Fruit fly (Drosophila melanogaster) whole organism, embryonic: ENCODE data around the gene Cad99C.
A peak's percentile ranks its signal among the peaks of the same experiment; 100 is the strongest.

ENCODE experiments used
- B-H2 ChIP-seq: fragments of 200-800 bp; sonication (Bioruptor generic); optimal IDR thresholded peaks from 2 replicates; lab custom pipeline; 2018; ENCODE audit warnings: missing biosample characterization, mild to moderate bottlenecking, missing genetic modification characterization
- CG11247 ChIP-seq: fragments of 200-800 bp; sonication (Bioruptor generic); IDR thresholded peaks from 2 replicates; pipeline ENCODE4 v1.3.6; 2022; ENCODE audit warnings: missing biosample characterization, missing genetic modification characterization
- CG11560 ChIP-seq: fragments of 200-800 bp; sonication (Bioruptor generic); IDR thresholded peaks from 3 replicates; pipeline ENCODE4 v1.3.6; 2022; ENCODE audit warnings: missing biosample characterization, missing genetic modification characterization
- CG12659 ChIP-seq: fragments of 200-800 bp; sonication (Bioruptor generic); optimal IDR thresholded peaks from 3 replicates; lab custom pipeline; 2017; ENCODE audit warnings: mild to moderate bottlenecking, missing biosample characterization, missing genetic modification reagents, missing genetic modification characterization
- CG13287 ChIP-seq: fragments of 200-800 bp; sonication (Bioruptor generic); IDR thresholded peaks from 2 replicates; pipeline ENCODE4 v1.3.6; 2022; ENCODE audit warnings: missing biosample characterization, missing genetic modification characterization; ENCODE audit not compliant: partially characterized antibody
- CG14710 ChIP-seq: fragments of 200-800 bp; sonication (Bioruptor generic); optimal IDR thresholded peaks from 3 replicates; lab custom pipeline; 2019; ENCODE audit warnings: missing biosample characterization, mild to moderate bottlenecking, missing genetic modification characterization, moderate library complexity
- CG17328 ChIP-seq: fragments of 200-800 bp; sonication (Bioruptor generic); IDR thresholded peaks from 2 replicates; pipeline ENCODE4 v1.3.6; 2022; ENCODE audit warnings: missing biosample characterization, missing genetic modification characterization
- CG18011 ChIP-seq: fragments of 200-800 bp; sonication (Bioruptor generic); optimal IDR thresholded peaks from 2 replicates; lab custom pipeline; 2017; ENCODE audit warnings: missing biosample characterization, missing genetic modification characterization, mild to moderate bottlenecking, moderate library complexity, missing genotype
- CG2875 ChIP-seq: fragments of 200-800 bp; sonication (Bioruptor generic); optimal IDR thresholded peaks from 2 replicates; lab custom pipeline; 2017; ENCODE audit warnings: missing biosample characterization, mild to moderate bottlenecking, missing genetic modification characterization, missing genetic modification reagents
- CG32767 ChIP-seq: fragments of 200-800 bp; sonication (Bioruptor generic); IDR thresholded peaks from 2 replicates; pipeline ENCODE4 v1.3.6; 2022; ENCODE audit warnings: missing biosample characterization, missing genetic modification characterization
- CG34376 ChIP-seq: fragments of 200-800 bp; sonication (Bioruptor generic); optimal IDR thresholded peaks from 2 replicates; lab custom pipeline; 2018; ENCODE audit warnings: missing biosample characterization, mild to moderate bottlenecking, missing genetic modification characterization
- CG3726 ChIP-seq: fragments of 200-800 bp; sonication (Bioruptor generic); IDR thresholded peaks from 3 replicates; pipeline ENCODE4, ENCODE4 v1.3.6; 2022; ENCODE audit warnings: missing biosample characterization, missing genetic modification characterization
- CG3847 ChIP-seq: fragments of 200-800 bp; sonication (Bioruptor generic); IDR thresholded peaks from 2 replicates; pipeline ENCODE4 v1.3.6; 2022; ENCODE audit warnings: missing biosample characterization, missing genetic modification characterization
- CG4282 ChIP-seq: fragments of 200-800 bp; sonication (Bioruptor generic); optimal IDR thresholded peaks from 2 replicates; lab custom pipeline; 2016; ENCODE audit warnings: missing biosample characterization, missing genetic modification characterization
- CG5953 ChIP-seq: fragments of 200-800 bp; sonication (Bioruptor generic); IDR thresholded peaks from 2 replicates; pipeline ENCODE4 v1.3.6; 2022; ENCODE audit warnings: missing biosample characterization, missing genetic modification characterization
- CG8944 ChIP-seq: fragments of 200-800 bp; sonication (Bioruptor generic); optimal IDR thresholded peaks from 3 replicates; lab custom pipeline; 2016; ENCODE audit warnings: missing biosample characterization, missing genetic modification characterization
- CTCF ChIP-seq: fragments of 200-800 bp; sonication (Bioruptor generic); optimal IDR thresholded peaks from 2 replicates; lab custom pipeline; 2017; ENCODE audit warnings: missing biosample characterization, mild to moderate bottlenecking, missing genetic modification characterization, moderate library complexity
- Dad ChIP-seq: fragments of 200-800 bp; sonication (Bioruptor generic); optimal IDR thresholded peaks from 3 replicates; lab custom pipeline; 2016; ENCODE audit warnings: missing biosample characterization, missing genetic modification characterization
- Elba2 ChIP-seq: fragments of 200-800 bp; sonication (Bioruptor generic); optimal IDR thresholded peaks from 3 replicates; lab custom pipeline; 2016; ENCODE audit warnings: missing biosample characterization, missing genetic modification characterization
- HLH54F ChIP-seq: fragments of 200-800 bp; sonication (Bioruptor generic); optimal IDR thresholded peaks from 3 replicates; lab custom pipeline; 2016; ENCODE audit warnings: missing biosample characterization, missing genetic modification characterization
- Hr3 ChIP-seq: fragments of 200-800 bp; sonication (Bioruptor generic); optimal IDR thresholded peaks from 3 replicates; lab custom pipeline; 2016; ENCODE audit warnings: missing biosample characterization, missing genetic modification characterization
- Lhr ChIP-seq: fragments of 200-800 bp; sonication (Bioruptor generic); optimal IDR thresholded peaks from 3 replicates; lab custom pipeline; 2017; ENCODE audit warnings: mild to moderate bottlenecking, missing biosample characterization, missing genetic modification reagents, missing genetic modification characterization
- MTF-1 ChIP-seq: fragments of 200-800 bp; sonication (Bioruptor generic); optimal IDR thresholded peaks from 2 replicates; lab custom pipeline; 2018; ENCODE audit warnings: missing biosample characterization, mild to moderate bottlenecking, missing genetic modification characterization, borderline replicate concordance
- Myb ChIP-seq: fragments of 200-800 bp; sonication (Bioruptor generic); optimal IDR thresholded peaks from 2 replicates; lab custom pipeline; 2016; ENCODE audit warnings: missing biosample characterization, missing genetic modification characterization
- Neu2 ChIP-seq: fragments of 200-800 bp; sonication (Bioruptor generic); optimal IDR thresholded peaks from 3 replicates; lab custom pipeline; 2016; ENCODE audit warnings: missing biosample characterization, missing genetic modification characterization, borderline replicate concordance
- Nf-YA ChIP-seq: fragments of 200-800 bp; sonication (Bioruptor generic); IDR thresholded peaks from 2 replicates; pipeline ENCODE4 v1.3.6; 2022; ENCODE audit warnings: missing biosample characterization, missing genetic modification characterization
- Spps ChIP-seq: fragments of 200-800 bp; sonication (Bioruptor generic); optimal IDR thresholded peaks from 2 replicates; lab custom pipeline; 2018; ENCODE audit warnings: missing biosample characterization, mild to moderate bottlenecking, missing genetic modification characterization
- Sry-β ChIP-seq: fragments of 200-800 bp; sonication (Bioruptor generic); optimal IDR thresholded peaks from 2 replicates; lab custom pipeline; 2018; ENCODE audit warnings: missing biosample characterization, mild to moderate bottlenecking, missing genetic modification characterization, moderate library complexity
- al ChIP-seq: fragments of 200-800 bp; sonication (Bioruptor generic); IDR thresholded peaks from 2 replicates; pipeline ENCODE4 v1.3.6; 2022; ENCODE audit warnings: missing biosample characterization, missing genetic modification characterization
- bowl ChIP-seq: fragments of 200-800 bp; sonication (Bioruptor generic); IDR thresholded peaks from 2 replicates; pipeline ENCODE4 v1.3.6; 2022; ENCODE audit warnings: missing biosample characterization, missing genetic modification characterization
- br ChIP-seq: fragments of >200 bp; optimal IDR thresholded peaks from 2 replicates; lab custom pipeline; 2017
- cas ChIP-seq: fragments of 200-800 bp; sonication (Bioruptor generic); IDR thresholded peaks from 2 replicates; pipeline ENCODE4 v1.3.6; 2022; ENCODE audit warnings: missing biosample characterization, missing genetic modification characterization
- crol ChIP-seq: fragments of 200-800 bp; sonication (Bioruptor generic); IDR thresholded peaks from 2 replicates; pipeline ENCODE4 v1.3.6; 2022; ENCODE audit warnings: missing biosample characterization, missing genetic modification characterization
- disco-r ChIP-seq: fragments of 200-800 bp; sonication (Bioruptor generic); optimal IDR thresholded peaks from 2 replicates; lab custom pipeline; 2016; ENCODE audit warnings: missing biosample characterization, missing genetic modification characterization
- dmrt11E ChIP-seq: fragments of 200-800 bp; sonication (Bioruptor generic); optimal IDR thresholded peaks from 3 replicates; lab custom pipeline; 2018; ENCODE audit warnings: missing biosample characterization, mild to moderate bottlenecking, missing genetic modification characterization, moderate library complexity
- esg ChIP-seq: fragments of 200-800 bp; sonication (Bioruptor generic); conservative IDR thresholded peaks from 2 replicates; pipeline ENCODE4 v1.3.6; 2022; ENCODE audit warnings: missing biosample characterization, missing genetic modification characterization
- ewg ChIP-seq: fragments of 200-800 bp; sonication (Bioruptor generic); optimal IDR thresholded peaks from 3 replicates; lab custom pipeline; 2017; ENCODE audit warnings: mild to moderate bottlenecking, missing biosample characterization, missing genetic modification reagents, missing genetic modification characterization
- fru ChIP-seq: fragments of >200 bp; optimal IDR thresholded peaks from 2 replicates; lab custom pipeline; 2017
- gsb-n ChIP-seq: fragments of 200-800 bp; sonication (Bioruptor generic); optimal IDR thresholded peaks from 3 replicates; lab custom pipeline; 2018; ENCODE audit warnings: missing biosample characterization, mild to moderate bottlenecking, missing genetic modification characterization
- hth ChIP-seq: fragments of >200 bp; optimal IDR thresholded peaks from 2 replicates; lab custom pipeline; 2017; ENCODE audit warnings: inconsistent platforms
- insv ChIP-seq, 2 experiments: fragments of 200-800 bp; sonication (Bioruptor generic); optimal IDR thresholded peaks; 3 replicates each; lab custom pipeline; 2016 to 2018; ENCODE audit warnings: missing biosample characterization in 2 of 2, missing genetic modification characterization in 2 of 2
- nau ChIP-seq: fragments of 200-800 bp; sonication (Bioruptor generic); optimal IDR thresholded peaks from 3 replicates; lab custom pipeline; 2017; ENCODE audit warnings: missing biosample characterization, mild to moderate bottlenecking, missing genetic modification characterization, missing genetic modification reagents
- otp ChIP-seq: fragments of 200-800 bp; sonication (Bioruptor generic); IDR thresholded peaks from 3 replicates; pipeline ENCODE4, ENCODE4 v1.3.6; 2022; ENCODE audit warnings: missing biosample characterization, missing genetic modification characterization
- peb ChIP-seq: fragments of 200-800 bp; sonication (Bioruptor generic); IDR thresholded peaks from 2 replicates; pipeline ENCODE4 v1.3.6; 2022; ENCODE audit warnings: missing biosample characterization, missing genetic modification characterization
- schlank ChIP-seq: fragments of 200-800 bp; sonication (Bioruptor generic); optimal IDR thresholded peaks from 2 replicates; lab custom pipeline; 2018; ENCODE audit warnings: missing biosample characterization, mild to moderate bottlenecking, missing genetic modification characterization
- scrt ChIP-seq: fragments of 200-800 bp; sonication (Bioruptor generic); optimal IDR thresholded peaks from 2 replicates; lab custom pipeline; 2018; ENCODE audit warnings: missing biosample characterization, mild to moderate bottlenecking, missing genetic modification characterization, moderate library complexity
- seq ChIP-seq: fragments of 200-800 bp; sonication (Bioruptor generic); IDR thresholded peaks from 2 replicates; pipeline ENCODE4 v1.3.6; 2022; ENCODE audit warnings: missing biosample characterization, missing genetic modification characterization
- shn ChIP-seq: fragments of 200-800 bp; sonication (Bioruptor generic); optimal IDR thresholded peaks from 3 replicates; lab custom pipeline; 2016; ENCODE audit warnings: missing biosample characterization, missing genetic modification characterization
- sna ChIP-seq: fragments of 200-800 bp; sonication (Bioruptor generic); IDR thresholded peaks from 2 replicates; pipeline ENCODE4 v1.3.6; 2022; ENCODE audit warnings: missing biosample characterization, missing genetic modification characterization; ENCODE audit not compliant: partially characterized antibody
- stc ChIP-seq: fragments of 200-800 bp; sonication (Bioruptor generic); IDR thresholded peaks from 2 replicates; pipeline ENCODE4 v1.3.6; 2022; ENCODE audit warnings: missing biosample characterization, missing genetic modification characterization
- twi ChIP-seq: fragments of 200-800 bp; optimal IDR thresholded peaks from 2 replicates; lab custom pipeline; 2019; ENCODE audit warnings: missing biosample characterization, mild to moderate bottlenecking, missing genetic modification characterization, moderate library complexity
- vfl ChIP-seq: fragments of 200-800 bp; sonication (Bioruptor generic); optimal IDR thresholded peaks from 2 replicates; lab custom pipeline; 2016; ENCODE audit warnings: missing biosample characterization, missing genetic modification characterization
- wdn ChIP-seq: fragments of 200-800 bp; sonication (Bioruptor generic); IDR thresholded peaks from 2 replicates; pipeline ENCODE4 v1.3.6; 2022; ENCODE audit warnings: missing biosample characterization, missing genetic modification characterization
- zfh1 ChIP-seq: fragments of 200-800 bp; sonication (Bioruptor generic); IDR thresholded peaks from 3 replicates; pipeline ENCODE4 v1.3.6; 2022; ENCODE audit warnings: missing biosample characterization, missing genetic modification characterization

Gene Cad99C

dm6 chr3R:29857228-29857627 lies 15.8 kb downstream of the Cad99C start, which contains the start of gene dgt1 (continued):
- TF ChIP-seq seq (GFP tag; lab: Robert Waterston, UW), result no peak
- TF ChIP-seq Dad, result no peak
- TF ChIP-seq CG4282 (GFP tag; lab: Kevin White, UChicago), result no peak
- 0 out of 2 replicates have a peak, but pooled peaks have one; percentile 10 for TF ChIP-seq CG17328 (GFP tag; lab: Robert Waterston, UW)
- no peak for TF ChIP-seq peb (GFP tag; lab: Robert Waterston, UW)
- no peak for TF ChIP-seq wdn (GFP tag; lab: Robert Waterston, UW)
- TF ChIP-seq CG11247 (GFP tag; lab: Robert Waterston, UW), result no peak
- TF ChIP-seq CG3726 (GFP tag; lab: Robert Waterston, UW), result no peak
- no peak for TF ChIP-seq Hr3
- TF ChIP-seq bowl (GFP tag; lab: Robert Waterston, UW), result no peak
- no peak for TF ChIP-seq CG2875
- no peak for TF ChIP-seq gsb-n (tag; lab: Kevin White, UChicago)
- no peak for TF ChIP-seq hth
- no peak for TF ChIP-seq nau (GFP tag; lab: Kevin White, UChicago)
- TF ChIP-seq sna (GFP tag; lab: Robert Waterston, UW), result no peak
- no peak for TF ChIP-seq CG12659 (GFP tag; lab: Kevin White, UChicago)
- peak; percentile 40 for TF ChIP-seq Lhr (GFP tag; lab: Kevin White, UChicago)
- TF ChIP-seq Nf-YA (GFP tag; lab: Robert Waterston, UW), result no peak
- peak; percentile 24; the same call in 1 of the 2 replicates for TF ChIP-seq CG3847
- TF ChIP-seq crol (GFP tag; lab: Robert Waterston, UW), result no peak
- no peak for TF ChIP-seq dmrt11E (tag; lab: Kevin White, UChicago)
- no peak for TF ChIP-seq fru (lab: Kevin White, UChicago)
- TF ChIP-seq cas, result no peak
- TF ChIP-seq CG5953, result no peak
- TF ChIP-seq CG8944 (GFP tag; lab: Kevin White, UChicago), result no peak
- no peak for TF ChIP-seq B-H2 (GFP tag; lab: Kevin White, UChicago)
- no peak for TF ChIP-seq scrt
- no peak for TF ChIP-seq zfh1 (GFP tag; lab: Robert Waterston, UW)
- no peak for TF ChIP-seq CG11560 (tag; lab: Robert Waterston, UW)
- TF ChIP-seq CG18011 (GFP tag; lab: Kevin White, UChicago), result no peak
- TF ChIP-seq CG34376 (GFP tag; lab: Kevin White, UChicago), result peak; percentile 15
- no peak for TF ChIP-seq CTCF
- no peak for TF ChIP-seq MTF-1 (GFP tag; lab: Kevin White, UChicago)
- no peak for TF ChIP-seq ewg
- no peak for TF ChIP-seq disco-r (GFP tag; lab: Kevin White, UChicago)
- peak in 1 of 2 experiments; percentile 56 for TF ChIP-seq insv (GFP tag; optimal IDR thresholded peaks at IDR 0.05; lab: Kevin White, UChicago)
- no peak for TF ChIP-seq vfl (GFP tag; lab: Kevin White, UChicago)
- TF ChIP-seq stc (GFP tag; lab: Robert Waterston, UW), result no peak
- no peak for TF ChIP-seq otp (GFP tag; lab: Robert Waterston, UW)
- TF ChIP-seq al (GFP tag; lab: Robert Waterston, UW), result no peak
- no peak for TF ChIP-seq CG32767 (GFP tag; lab: Robert Waterston, UW)
- no peak for TF ChIP-seq Spps (tag; lab: Kevin White, UChicago)
- TF ChIP-seq HLH54F (GFP tag; lab: Kevin White, UChicago), result no peak
- TF ChIP-seq twi (tag; lab: Kevin White, UChicago), result no peak
- no peak for TF ChIP-seq br
- TF ChIP-seq Myb, result peak; percentile 67
- no peak for TF ChIP-seq esg (GFP tag; lab: Robert Waterston, UW)
- peak; percentile 32; the same call in 1 of the 2 replicates for TF ChIP-seq CG13287 (GFP tag; lab: Robert Waterston, UW)
- TF ChIP-seq Neu2, result no peak
- TF ChIP-seq Elba2 (GFP tag; lab: Kevin White, UChicago), result peak; percentile 40
- no peak for TF ChIP-seq Sry-β (GFP tag; lab: Kevin White, UChicago)
- no peak for TF ChIP-seq shn (GFP tag; lab: Kevin White, UChicago)
- no peak for TF ChIP-seq schlank (tag; lab: Kevin White, UChicago)
- peak; percentile 85 for TF ChIP-seq CG14710 (tag; lab: Kevin White, UChicago)
